Worm (Caenorhabditis elegans) whole organism, early embryonic: ENCODE measurements around the gene sdz-11.

Experiments
- B0310.2 ChIP-seq: sonication (generic microtip); optimal IDR thresholded peaks from 2 replicates; lab custom pipeline; 2016; ENCODE audit warnings: mild to moderate bottlenecking, missing genetic modification characterization, missing compliant biosample characterization
- F13C5.2 ChIP-seq: sonication (generic microtip); optimal IDR thresholded peaks from 2 replicates; lab custom pipeline; 2017; ENCODE audit warnings: mild to moderate bottlenecking, missing genetic modification characterization, inconsistent platforms, missing compliant biosample characterization
- aly-1 ChIP-seq: sonication (generic microtip); optimal IDR thresholded peaks from 2 replicates; lab custom pipeline; 2016; ENCODE audit warnings: missing genetic modification characterization, missing compliant biosample characterization
- ama-1 ChIP-seq: fragments of 150-350 bp; optimal IDR thresholded peaks from 2 replicates; lab custom pipeline; 2014
- ceh-13 ChIP-seq: fragments of 200-800 bp; sonication (Bioruptor generic); optimal IDR thresholded peaks from 2 replicates; lab custom pipeline; 2018; ENCODE audit warnings: mild to moderate bottlenecking, missing genetic modification characterization, missing compliant biosample characterization
- ceh-36 ChIP-seq: sonication (generic microtip); optimal IDR thresholded peaks from 2 replicates; lab custom pipeline; 2016; ENCODE audit warnings: missing genetic modification characterization, inconsistent platforms, missing compliant biosample characterization
- ets-7 ChIP-seq: sonication (generic microtip); optimal IDR thresholded peaks from 2 replicates; lab custom pipeline; 2016; ENCODE audit warnings: missing genotype, missing genetic modification characterization, missing compliant biosample characterization
- flt-1 ChIP-seq: fragments of 200-800 bp; sonication (Bioruptor generic); IDR thresholded peaks from 2 replicates; pipeline ENCODE4 v1.3.6; 2022; ENCODE audit warnings: missing genetic modification characterization, missing compliant biosample characterization
- hmbx-1 ChIP-seq: sonication (generic microtip); optimal IDR thresholded peaks from 2 replicates; lab custom pipeline; 2016; ENCODE audit warnings: mild to moderate bottlenecking, missing genetic modification characterization, missing compliant biosample characterization
- hmg-4 ChIP-seq: fragments of 200-800 bp; sonication (Bioruptor generic); optimal IDR thresholded peaks from 2 replicates; lab custom pipeline; 2018; ENCODE audit warnings: mild to moderate bottlenecking, missing genetic modification characterization, missing compliant biosample characterization
- hnd-1 ChIP-seq: sonication (generic microtip); optimal IDR thresholded peaks from 2 replicates; lab custom pipeline; 2016; ENCODE audit warnings: missing genetic modification characterization, missing compliant biosample characterization
- pes-1 ChIP-seq: fragments of 200-800 bp; sonication (Bioruptor generic); IDR thresholded peaks from 2 replicates; pipeline ENCODE4 v1.3.6; 2022; ENCODE audit warnings: missing genetic modification reagents, missing genetic modification characterization, missing compliant biosample characterization
- scrt-1 ChIP-seq: fragments of 200-800 bp; sonication (Bioruptor generic); IDR thresholded peaks from 2 replicates; pipeline ENCODE4 v1.3.6; 2022; ENCODE audit warnings: missing genetic modification characterization, missing compliant biosample characterization
- sea-1 ChIP-seq: fragments of 200-800 bp; sonication (Bioruptor generic); conservative IDR thresholded peaks from 2 replicates; pipeline ENCODE4 v1.3.6; 2022; ENCODE audit warnings: missing genetic modification characterization, missing compliant biosample characterization
- tbx-11 ChIP-seq: fragments of 200-800 bp; sonication (Bioruptor generic); IDR thresholded peaks from 2 replicates; pipeline ENCODE4 v1.3.6; 2022; ENCODE audit warnings: missing genetic modification characterization, missing compliant biosample characterization
- tbx-37 ChIP-seq: fragments of 200-800 bp; sonication (Bioruptor generic); conservative IDR thresholded peaks from 2 replicates; pipeline ENCODE4 v1.3.6; 2022; ENCODE audit warnings: missing genetic modification reagents, missing genetic modification characterization, missing compliant biosample characterization
- tra-4 ChIP-seq: sonication (generic microtip); optimal IDR thresholded peaks from 2 replicates; lab custom pipeline; 2017; ENCODE audit warnings: missing genetic modification characterization, missing compliant biosample characterization

Gene sdz-11

ce11 chrII:3705320-3705719 is 46.8 kb downstream of the sdz-11 start, which contains the start of gene srx-108:
srx-108 (plus strand) TSS chrII:3705620.
- TF ChIP-seq hnd-1 (no peak), aly-1 (no peak), tbx-37 (GFP tag; lab: Robert Waterston, UW) (no peak), ceh-13 (GFP tag; lab: Kevin White, UChicago) (no peak), F13C5.2 (no peak), ceh-36 (tag; lab: Kevin White, UChicago) (no peak), B0310.2 (tag; lab: Kevin White, UChicago) (no peak), ama-1 (lab: Kevin White, UChicago) (no peak), tbx-11 (GFP tag; lab: Robert Waterston, UW) (no peak), scrt-1 (GFP tag; lab: Robert Waterston, UW) (no peak), pes-1 (GFP tag; lab: Robert Waterston, UW) (no peak), tra-4 (tag; lab: Kevin White, UChicago) (no peak), sea-1 (GFP tag; lab: Robert Waterston, UW) (no peak), hmg-4 (GFP tag; lab: Kevin White, UChicago) (no peak), ets-7 (tag; lab: Kevin White, UChicago) (no peak), flt-1 (GFP tag; lab: Robert Waterston, UW) (no peak), hmbx-1 (tag; lab: Kevin White, UChicago) (no peak)

- TF ChIP-seq hmbx-1 (tag; lab: Kevin White, UChicago) = no peak
These were observed 50.8 kb downstream of the sdz-11 start, which contains the start of gene srx-105 for ce11 chrII:3701305-3701704. srx-105 (minus strand) TSS chrII:3701405.
